Fruit fly (Drosophila melanogaster) whole organism, pupa: ENCODE results near the gene CG7900.

Experiments
- CG10348 ChIP-seq: fragments of 200-800 bp; sonication (Bioruptor generic); IDR thresholded peaks from 2 replicates; pipeline ENCODE4 v1.3.6; 2022; ENCODE audit warnings: missing biosample characterization, missing genetic modification characterization
- CG12605 ChIP-seq: fragments of 200-800 bp; sonication (Bioruptor generic); IDR thresholded peaks from 2 replicates; pipeline ENCODE4 v1.3.6; 2022; ENCODE audit warnings: missing biosample characterization, missing genetic modification characterization
- CG13204 ChIP-seq: fragments of 200-800 bp; sonication (Bioruptor generic); optimal IDR thresholded peaks from 2 replicates; lab custom pipeline; 2018; ENCODE audit warnings: missing biosample characterization, mild to moderate bottlenecking, missing genetic modification characterization, moderate library complexity
- CG14655 ChIP-seq: fragments of 200-800 bp; sonication (Bioruptor generic); optimal IDR thresholded peaks from 3 replicates; lab custom pipeline; 2017; ENCODE audit warnings: mild to moderate bottlenecking, missing biosample characterization, missing genetic modification reagents, missing genetic modification characterization
- CG15710 ChIP-seq: fragments of 200-800 bp; sonication (Bioruptor generic); optimal IDR thresholded peaks from 2 replicates; lab custom pipeline; 2018; ENCODE audit warnings: missing biosample characterization, mild to moderate bottlenecking, missing genetic modification characterization, moderate library complexity
- CG17806 ChIP-seq: fragments of 200-800 bp; sonication (Bioruptor generic); optimal IDR thresholded peaks from 2 replicates; lab custom pipeline; 2018; ENCODE audit warnings: missing biosample characterization, mild to moderate bottlenecking, missing genetic modification characterization, moderate library complexity
- CG32121 ChIP-seq: fragments of 200-800 bp; sonication (Bioruptor generic); IDR thresholded peaks from 2 replicates; pipeline ENCODE4 v1.3.6; 2022; ENCODE audit warnings: missing biosample characterization, missing genetic modification characterization
- CG34367 ChIP-seq: fragments of 200-800 bp; sonication (Bioruptor generic); optimal IDR thresholded peaks from 2 replicates; lab custom pipeline; 2018; ENCODE audit warnings: missing biosample characterization, mild to moderate bottlenecking, missing genetic modification characterization
- CG4496 ChIP-seq: fragments of 200-800 bp; sonication (Bioruptor generic); IDR thresholded peaks from 3 replicates; pipeline ENCODE4 v1.3.6; 2022; ENCODE audit warnings: missing biosample characterization, missing genetic modification characterization
- CG8159 ChIP-seq: fragments of 200-800 bp; sonication (Bioruptor generic); optimal IDR thresholded peaks from 3 replicates; lab custom pipeline; 2018; ENCODE audit warnings: missing biosample characterization, mild to moderate bottlenecking, missing genetic modification characterization, moderate library complexity
- CG8301 ChIP-seq: fragments of 200-800 bp; sonication (Bioruptor generic); optimal IDR thresholded peaks from 2 replicates; lab custom pipeline; 2018; ENCODE audit warnings: missing biosample characterization, mild to moderate bottlenecking, missing genetic modification characterization
- CG9948 ChIP-seq: fragments of 200-800 bp; sonication (Bioruptor generic); optimal IDR thresholded peaks from 2 replicates; lab custom pipeline; 2018; ENCODE audit warnings: missing biosample characterization, mild to moderate bottlenecking, missing genetic modification characterization, moderate library complexity
- D1 ChIP-seq: fragments of 200-800 bp; sonication (Bioruptor generic); optimal IDR thresholded peaks from 2 replicates; lab custom pipeline; 2018; ENCODE audit warnings: missing biosample characterization, mild to moderate bottlenecking, missing genetic modification characterization, moderate library complexity
- EcR ChIP-seq: fragments of 200-800 bp; sonication (Bioruptor generic); optimal IDR thresholded peaks from 3 replicates; lab custom pipeline; 2019; ENCODE audit warnings: missing biosample characterization, missing genetic modification characterization, mild to moderate bottlenecking, moderate library complexity, missing genetic modification reagents
- Ets98B ChIP-seq: fragments of 200-800 bp; sonication (Bioruptor generic); IDR thresholded peaks from 2 replicates; pipeline ENCODE4 v1.3.6; 2022; ENCODE audit warnings: missing biosample characterization, missing genetic modification characterization
- Pif1A ChIP-seq: fragments of 200-800 bp; sonication (Bioruptor generic); optimal IDR thresholded peaks from 3 replicates; lab custom pipeline; 2016; ENCODE audit warnings: missing biosample characterization, missing genetic modification characterization
- Pif1B ChIP-seq: fragments of 200-800 bp; sonication (Bioruptor generic); optimal IDR thresholded peaks from 3 replicates; lab custom pipeline; 2016; ENCODE audit warnings: missing biosample characterization, missing genetic modification characterization
- Snoo ChIP-seq: fragments of 200-800 bp; sonication (Bioruptor generic); optimal IDR thresholded peaks from 3 replicates; lab custom pipeline; 2017; ENCODE audit warnings: missing biosample characterization, mild to moderate bottlenecking, missing genetic modification characterization, inconsistent platforms
- fd96Ca ChIP-seq: fragments of 200-800 bp; sonication (Bioruptor generic); IDR thresholded peaks from 3 replicates; pipeline ENCODE4 v1.3.6; 2022; ENCODE audit warnings: missing biosample characterization, missing genetic modification characterization
- gl ChIP-seq: fragments of 200-800 bp; sonication (Bioruptor generic); optimal IDR thresholded peaks from 2 replicates; lab custom pipeline; 2018; ENCODE audit warnings: missing biosample characterization, mild to moderate bottlenecking, missing genetic modification characterization
- rn ChIP-seq: fragments of 200-800 bp; sonication (Bioruptor generic); IDR thresholded peaks from 2 replicates; pipeline ENCODE4 v1.3.6; 2022; ENCODE audit warnings: missing biosample characterization, missing genetic modification characterization

CG7900 gene

dm6 chr3R:8127151-8127690 is 33.3 kb downstream of the CG7900 start:
- TF ChIP-seq Snoo (tag; lab: Kevin White, UChicago) (no peak), EcR (GFP tag; lab: Kevin White, UChicago) (peak; percentile 49)

DNA sequence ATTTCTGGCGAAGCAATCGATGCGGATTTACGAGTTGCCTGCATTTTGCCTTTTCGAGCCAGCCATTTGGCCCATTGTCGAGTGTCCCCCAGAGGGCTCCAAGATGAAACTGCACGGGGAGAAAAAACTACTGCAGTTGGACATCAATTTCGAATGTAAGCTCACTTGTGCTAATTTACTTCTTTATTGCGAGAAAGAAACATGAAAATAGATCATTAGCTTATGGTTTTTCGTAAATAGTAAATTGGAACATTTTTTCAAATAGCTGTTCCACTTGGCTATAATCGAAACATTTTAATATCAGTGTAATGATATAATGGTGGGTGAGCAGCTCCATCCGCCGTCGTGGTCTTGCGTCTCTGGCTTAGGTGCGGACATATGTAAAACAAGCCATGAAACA is 38.5 kb downstream of the CG7900 start:
- TF ChIP-seq CG8159 (peak; percentile 49), CG17806 (peak; percentile 39), rn (GFP tag; lab: Robert Waterston, UW) (no peak), fd96Ca (no peak), CG15710 (no peak), Pif1B (GFP tag; lab: Kevin White, UChicago) (no peak), CG9948 (tag; lab: Kevin White, UChicago) (no peak), CG34367 (no peak), gl (no peak)
- TF ChIP-seq, all 21 proteins: peak for 2

DNA sequence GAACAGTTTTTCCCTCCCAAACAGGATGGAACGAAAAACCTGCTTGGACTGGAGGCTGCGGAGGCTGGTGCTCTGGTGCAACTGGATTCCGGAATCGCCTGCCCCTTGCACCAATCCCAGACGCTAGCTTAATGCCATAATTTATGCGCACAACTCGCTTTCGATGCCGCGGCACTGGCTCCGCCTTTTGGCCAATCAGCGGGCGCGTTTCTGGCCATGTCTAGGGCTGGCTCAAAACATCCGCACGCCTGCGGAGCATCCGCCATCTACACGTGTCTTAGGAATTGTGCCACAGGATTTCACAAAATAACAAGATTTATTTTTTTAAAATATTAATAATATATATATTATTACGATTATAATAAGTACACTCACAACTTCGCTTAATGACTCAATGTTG is 40.6 kb downstream of the CG7900 start:
- TF ChIP-seq gl (no peak), CG34367 (no peak), rn (GFP tag; lab: Robert Waterston, UW) (no peak), EcR (GFP tag; lab: Kevin White, UChicago) (no peak), Pif1B (GFP tag; lab: Kevin White, UChicago) (no peak), Pif1A (GFP tag; lab: Kevin White, UChicago) (no peak), CG8301 (tag; lab: Kevin White, UChicago) (no peak), CG10348 (GFP tag; lab: Robert Waterston, UW) (no peak), CG9948 (tag; lab: Kevin White, UChicago) (no peak), CG8159 (no peak)

DNA sequence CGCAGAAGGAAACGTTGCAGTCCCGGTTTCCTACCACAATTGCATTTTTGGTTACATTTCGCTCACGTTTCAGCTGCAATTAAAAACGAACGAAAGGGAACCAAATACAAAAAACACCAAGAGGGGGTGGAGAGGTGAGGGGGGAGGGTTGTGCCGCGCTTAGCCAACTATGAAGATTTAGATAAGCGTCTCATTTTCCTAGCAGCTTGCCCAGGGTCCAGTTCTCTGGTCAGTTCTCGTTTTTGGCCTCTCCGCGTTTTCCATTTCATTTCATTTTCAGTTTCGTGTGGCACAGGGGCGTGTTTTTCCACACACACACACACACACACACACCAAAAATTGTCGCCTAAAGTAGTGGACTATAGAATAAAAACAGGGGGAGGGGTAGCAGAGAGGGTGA is 44.2 kb downstream of the CG7900 start:
- no peak for TF ChIP-seq CG14655 (GFP tag; lab: Kevin White, UChicago)
- no peak for TF ChIP-seq Ets98B (GFP tag; lab: Robert Waterston, UW)
- no peak for TF ChIP-seq Pif1B (GFP tag; lab: Kevin White, UChicago)
- TF ChIP-seq CG8159, result no peak
- TF ChIP-seq CG12605 (GFP tag; lab: Robert Waterston, UW), result no peak

DNA sequence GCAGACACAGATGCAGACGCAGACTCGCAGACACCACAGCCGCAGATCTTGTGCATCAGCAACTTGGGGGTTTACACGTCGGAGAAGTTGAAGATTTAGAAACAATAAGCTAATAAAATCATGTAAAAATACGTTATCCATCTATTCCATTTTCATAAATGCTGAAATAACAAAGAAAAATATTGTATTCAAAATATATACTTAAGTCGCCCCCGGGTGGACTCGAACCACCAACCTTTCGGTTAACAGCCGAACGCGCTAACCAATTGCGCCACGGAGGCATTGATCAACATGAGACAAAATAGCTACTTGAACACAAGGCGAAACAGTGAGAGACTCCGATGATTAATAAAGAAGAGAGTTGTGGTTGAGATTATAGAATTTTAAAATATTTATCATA is 45.4 kb downstream of the CG7900 start:
- no peak for TF ChIP-seq CG4496 (GFP tag; lab: Robert Waterston, UW)
- no peak for TF ChIP-seq gl
- TF ChIP-seq CG17806, result no peak
- no peak for TF ChIP-seq CG8301 (tag; lab: Kevin White, UChicago)
- TF ChIP-seq Pif1A (GFP tag; lab: Kevin White, UChicago), result no peak
- TF ChIP-seq fd96Ca, result no peak
- TF ChIP-seq CG12605 (GFP tag; lab: Robert Waterston, UW), result no peak
- TF ChIP-seq CG13204 (GFP tag; lab: Kevin White, UChicago), result no peak
- TF ChIP-seq CG10348 (GFP tag; lab: Robert Waterston, UW), result no peak
- no peak for TF ChIP-seq D1 (tag; lab: Kevin White, UChicago)
- no peak for TF ChIP-seq CG15710
- TF ChIP-seq Ets98B (GFP tag; lab: Robert Waterston, UW), result no peak
- TF ChIP-seq CG8159, result no peak
- no peak for TF ChIP-seq CG14655 (GFP tag; lab: Kevin White, UChicago)
- TF ChIP-seq EcR (GFP tag; lab: Kevin White, UChicago), result no peak
- no peak for TF ChIP-seq CG34367
- TF ChIP-seq CG32121 (GFP tag; lab: Robert Waterston, UW), result no peak

DNA sequence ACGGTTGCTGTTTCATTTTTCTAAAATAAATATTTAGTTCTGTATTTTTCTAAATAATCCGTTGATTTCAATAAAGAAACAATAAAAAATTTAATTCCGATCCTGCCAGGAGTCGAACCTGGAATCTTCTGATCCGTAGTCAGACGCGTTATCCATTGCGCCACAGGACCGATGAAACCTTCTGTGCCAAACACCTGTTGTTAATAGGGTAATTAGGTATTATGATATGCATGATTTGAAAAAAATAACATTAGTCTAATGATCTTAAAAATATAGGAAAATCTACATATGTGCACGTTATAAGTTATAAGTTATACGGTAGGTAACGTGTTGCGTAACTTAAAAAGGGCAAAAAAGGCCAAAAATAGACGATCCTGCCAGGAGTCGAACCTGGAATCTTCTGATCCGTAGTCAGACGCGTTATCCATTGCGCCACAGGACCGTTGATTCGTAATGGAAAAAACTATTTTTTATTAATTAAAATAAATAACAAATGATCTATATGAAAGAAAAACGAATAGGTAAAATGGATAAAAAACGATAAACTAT is 46.0 kb downstream of the CG7900 start:
- TF ChIP-seq Pif1A (GFP tag; lab: Kevin White, UChicago) (no peak), CG15710 (no peak), Pif1B (GFP tag; lab: Kevin White, UChicago) (no peak), CG17806 (no peak), D1 (tag; lab: Kevin White, UChicago) (no peak), CG32121 (GFP tag; lab: Robert Waterston, UW) (no peak), CG8301 (tag; lab: Kevin White, UChicago) (no peak), CG12605 (GFP tag; lab: Robert Waterston, UW) (no peak), Snoo (tag; lab: Kevin White, UChicago) (no peak)

dm6 chr3R:8140628-8141372 is 46.9 kb downstream of the CG7900 start:
- no peak for TF ChIP-seq CG34367
- no peak for TF ChIP-seq D1 (tag; lab: Kevin White, UChicago)
- no peak for TF ChIP-seq Pif1B (GFP tag; lab: Kevin White, UChicago)
- TF ChIP-seq CG32121 (GFP tag; lab: Robert Waterston, UW), result no peak
